Fruit fly (Drosophila melanogaster): ENCODE results near the gene CG15564.
A peak's percentile ranks its signal among the peaks of the same experiment; 100 is the strongest.

The CG15564 gene

dm6 chr3R:31235262-31235661 lies at the start of gene CG15564:
Gene CG15564, minus strand, starts transcription at chr3R:31235362.
- TF ChIP-seq CG17801 (GFP tag; optimal IDR thresholded peaks at IDR 0.05; ENCODE audit: partially characterized antibody), result no peak

- no peak for TF ChIP-seq CG17801 (GFP tag; optimal IDR thresholded peaks at IDR 0.05; ENCODE audit: partially characterized antibody)
Observed at dm6 chr3R:31270783-31271427, 35.7 kb upstream of the CG15564 start.

dm6 chr3R:31265430-31265829 lies 30.3 kb upstream of the CG15564 start, which contains the start of gene ppk24:
Gene ppk24, plus strand, starts transcription at chr3R:31265730.
- no peak for TF ChIP-seq CG17801 (GFP tag; optimal IDR thresholded peaks at IDR 0.05; ENCODE audit: partially characterized antibody)

dm6 chr3R:31263934-31264333 lies 28.8 kb upstream of the CG15564 start:
- peak; percentile 0 for TF ChIP-seq CG17801 (GFP tag; optimal IDR thresholded peaks at IDR 0.05; ENCODE audit: partially characterized antibody)

dm6 chr3R:31262298-31262697 lies 27.1 kb upstream of the CG15564 start, which contains the start of gene CAH5:
Gene CAH5, plus strand, starts transcription at chr3R:31262598.
- no peak for TF ChIP-seq CG17801 (GFP tag; optimal IDR thresholded peaks at IDR 0.05; ENCODE audit: partially characterized antibody)

- TF ChIP-seq CG17801 (GFP tag; optimal IDR thresholded peaks at IDR 0.05; ENCODE audit: partially characterized antibody), result no peak
Observed at dm6 chr3R:31259947-31260346, 24.8 kb upstream of the CG15564 start, which contains the start of gene CAH16. Gene CAH16, plus strand, starts transcription at chr3R:31260247.

dm6 chr3R:31257299-31257698 lies 22.1 kb upstream of the CG15564 start, which contains the start of gene CAH6:
Gene CAH6, plus strand, starts transcription at chr3R:31257599.
- no peak for TF ChIP-seq CG17801 (GFP tag; optimal IDR thresholded peaks at IDR 0.05; ENCODE audit: partially characterized antibody)

- TF ChIP-seq CG17801 (GFP tag; optimal IDR thresholded peaks at IDR 0.05; ENCODE audit: partially characterized antibody), result peak; percentile 54
Observed at dm6 chr3R:31254808-31255207, 19.6 kb upstream of the CG15564 start, which contains the start of the genes CG1750 and spn-F. Gene CG1750, minus strand, starts transcription at chr3R:31254900. Gene spn-F, plus strand, starts transcription at chr3R:31255127.

- TF ChIP-seq CG17801 (GFP tag; optimal IDR thresholded peaks at IDR 0.05; ENCODE audit: partially characterized antibody), result peak; percentile 51
Observed at dm6 chr3R:31252093-31252962, 17.2 kb upstream of the CG15564 start, which contains the start of the genes qless and mRpL32. Gene qless, minus strand, starts transcription at chr3R:31252608. Gene mRpL32, plus strand, starts transcription at chr3R:31252872.

- TF ChIP-seq CG17801 (GFP tag; optimal IDR thresholded peaks at IDR 0.05; ENCODE audit: partially characterized antibody), result no peak
Observed at dm6 chr3R:31251130-31251770, 16.1 kb upstream of the CG15564 start.

dm6 chr3R:31250426-31251034 lies 15.4 kb upstream of the CG15564 start:
- TF ChIP-seq CG17801 (GFP tag; optimal IDR thresholded peaks at IDR 0.05; ENCODE audit: partially characterized antibody), result no peak

dm6 chr3R:31248245-31248644 lies 13.1 kb upstream of the CG15564 start:
- TF ChIP-seq CG17801 (GFP tag; optimal IDR thresholded peaks at IDR 0.05; ENCODE audit: partially characterized antibody), result no peak

- no peak for TF ChIP-seq CG17801 (GFP tag; optimal IDR thresholded peaks at IDR 0.05; ENCODE audit: partially characterized antibody)
Observed at dm6 chr3R:31247281-31247995, 12.3 kb upstream of the CG15564 start.

dm6 chr3R:31245785-31246184 lies 10.6 kb upstream of the CG15564 start:
- no peak for TF ChIP-seq CG17801 (GFP tag; optimal IDR thresholded peaks at IDR 0.05; ENCODE audit: partially characterized antibody)
